Worm (Caenorhabditis elegans): ENCODE measurements around the gene C33H5.16.

C33H5.16 gene

ce11 chrIV:7829275-7829938 is 26.3 kb upstream of the C33H5.16 start, which contains the start of gene C06A6.4:
Gene C06A6.4 (minus strand): TSS chrIV:7829298.
- TF ChIP-seq efl-3 (GFP tag; optimal IDR thresholded peaks at IDR 0.05) (no peak), ztf-4 (tag; optimal IDR thresholded peaks at IDR 0.05) (no peak), ceh-90 (tag; optimal IDR thresholded peaks at IDR 0.05) (no peak), aly-2 (tag; optimal IDR thresholded peaks at IDR 0.05) (no peak), blmp-1 (tag; optimal IDR thresholded peaks at IDR 0.05) (peak; percentile 49), hlh-4 (tag; optimal IDR thresholded peaks at IDR 0.05) (no peak), egl-27 (tag; optimal IDR thresholded peaks at IDR 0.05) (no peak), lin-35 (GFP tag; optimal IDR thresholded peaks at IDR 0.05) (peak in 1 of 2 experiments; percentile 36), isw-1 (GFP tag; IDR thresholded peaks at IDR 0.05) (no peak), nhr-71 (tag; optimal IDR thresholded peaks at IDR 0.05) (no peak), dsc-1 (tag; optimal IDR thresholded peaks at IDR 0.05) (no peak), pag-3 (tag; optimal IDR thresholded peaks at IDR 0.05; ENCODE audit: borderline replicate concordance, insufficient read depth) (no peak), unc-98 (GFP tag; IDR thresholded peaks at IDR 0.05) (no peak), Y116A8C.19 (tag; optimal IDR thresholded peaks at IDR 0.05; ENCODE audit: borderline replicate concordance) (no peak), elt-2 (tag; optimal IDR thresholded peaks at IDR 0.05) (peak; percentile 14), fkh-10 (GFP tag; optimal IDR thresholded peaks at IDR 0.05) (no peak), nhr-237 (tag; optimal IDR thresholded peaks at IDR 0.05) (no peak), rnt-1 (tag; optimal IDR thresholded peaks at IDR 0.05) (no peak), nhr-20 (tag; optimal IDR thresholded peaks at IDR 0.05) (peak; percentile 10), lin-14 (GFP tag; optimal IDR thresholded peaks at IDR 0.05) (peak; percentile 34), elt-3 (tag; optimal IDR thresholded peaks at IDR 0.05) (peak in 2 of 6 experiments; percentile 14 to 60), zip-4 (GFP tag; optimal IDR thresholded peaks at IDR 0.05) (no peak), nhr-85 (tag) (peak; percentile 35), nhr-90 (tag; optimal IDR thresholded peaks at IDR 0.05; ENCODE audit: poor library complexity) (no peak)

- TF ChIP-seq rnt-1 (tag; optimal IDR thresholded peaks at IDR 0.05) (peak; percentile 7), snu-23 (GFP tag; optimal IDR thresholded peaks at IDR 0.05) (peak; percentile 38), pax-3 (tag; optimal IDR thresholded peaks at IDR 0.05) (no peak), mep-1 (tag; optimal IDR thresholded peaks at IDR 0.05) (peak; percentile 29), nhr-71 (tag; optimal IDR thresholded peaks at IDR 0.05) (peak; percentile 43), nhr-90 (tag; optimal IDR thresholded peaks at IDR 0.05; ENCODE audit: poor library complexity) (peak; percentile 32), blmp-1 (tag; optimal IDR thresholded peaks at IDR 0.05) (peak; percentile 24), fkh-8 (tag; optimal IDR thresholded peaks at IDR 0.05) (no peak), irx-1 (tag; optimal IDR thresholded peaks at IDR 0.05) (no peak), nhr-47 (tag; optimal IDR thresholded peaks at IDR 0.05) (no peak), nhr-12 (tag; optimal IDR thresholded peaks at IDR 0.05) (no peak), egl-13 (tag; optimal IDR thresholded peaks at IDR 0.05) (no peak), aha-1 (tag; optimal IDR thresholded peaks at IDR 0.05) (no peak), xbp-1 (tag; optimal IDR thresholded peaks at IDR 0.05) (no peak), lin-39 (tag; optimal IDR thresholded peaks at IDR 0.05) (no peak), nhr-85 (tag) (peak; percentile 94), lin-14 (GFP tag; optimal IDR thresholded peaks at IDR 0.05) (peak; percentile 74), fkh-10 (GFP tag; optimal IDR thresholded peaks at IDR 0.05) (no peak), efl-1 (optimal IDR thresholded peaks at IDR 0.05) (no peak), efl-1 (GFP tag; optimal IDR thresholded peaks at IDR 0.05 in 1 of 2) (peak in 1 of 2 experiments; percentile 55), ztf-4 (tag; optimal IDR thresholded peaks at IDR 0.05) (no peak), grh-1 (GFP tag; IDR thresholded peaks at IDR 0.05) (peak; percentile 82), nhr-20 (tag; optimal IDR thresholded peaks at IDR 0.05) (peak; percentile 5), lsy-2 (tag; optimal IDR thresholded peaks at IDR 0.05) (peak in 1 of 2 experiments; percentile 31), aly-2 (tag; optimal IDR thresholded peaks at IDR 0.05) (peak; percentile 23), tbx-2 (tag; optimal IDR thresholded peaks at IDR 0.05) (peak; percentile 47)
Measured at ce11 chrIV:7824649-7825048, 21.5 kb upstream of the C33H5.16 start.

Measured in whole organism, L1 larva.